Fruit fly (Drosophila melanogaster): ENCODE measurements around the gene CG16820.

CG16820 gene

DNA sequence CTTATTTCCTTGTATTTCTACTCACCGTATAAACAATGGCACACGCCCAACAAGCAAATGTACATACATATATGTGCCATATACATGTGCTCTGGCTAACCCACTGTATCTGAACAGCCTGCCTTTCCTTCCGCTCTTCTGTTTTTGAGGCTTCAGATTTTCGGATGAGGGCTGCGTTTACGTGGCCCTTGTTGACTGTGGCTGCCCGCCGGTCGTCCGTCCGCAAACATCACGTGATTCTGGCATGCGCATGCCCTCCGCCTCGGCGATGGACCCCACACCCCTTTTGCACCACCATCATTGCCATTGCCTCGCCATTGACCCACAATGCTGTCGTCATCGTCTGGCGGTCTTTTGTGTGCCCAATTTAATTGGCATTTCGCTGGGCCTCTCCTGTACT lies 40.8 kb upstream of the CG16820 start (continued):
- TF ChIP-seq onecut (GFP tag; IDR thresholded peaks at IDR 0.05) (peak; percentile 54), tap (tag; optimal IDR thresholded peaks at IDR 0.05) (no peak), sens (GFP tag) (peak; percentile 57), zf30C (GFP tag; optimal IDR thresholded peaks at IDR 0.05) (no peak), croc (GFP tag; conservative IDR thresholded peaks at IDR 0.05) (no peak), ken (GFP tag; IDR thresholded peaks at IDR 0.05) (no peak), CG8359 (GFP tag; optimal IDR thresholded peaks at IDR 0.05; ENCODE audit: borderline replicate concordance) (no peak), NFAT (GFP tag; IDR thresholded peaks at IDR 0.05) (no peak), br (optimal IDR thresholded peaks at IDR 0.05) (no peak), gro (GFP tag; optimal IDR thresholded peaks at IDR 0.05) (no peak), maf-S (GFP tag; optimal IDR thresholded peaks at IDR 0.05) (no peak), Atf3 (GFP tag; optimal IDR thresholded peaks at IDR 0.05) (peak; percentile 44), CG30403 (GFP tag; optimal IDR thresholded peaks at IDR 0.05) (no peak), CG13123 (GFP tag; optimal IDR thresholded peaks at IDR 0.05) (no peak), Bteb2 (GFP tag; optimal IDR thresholded peaks at IDR 0.05) (no peak), CG10654 (GFP tag; optimal IDR thresholded peaks at IDR 0.05) (no peak), scrt (GFP tag; optimal IDR thresholded peaks at IDR 0.05) (peak; percentile 44), fd64A (GFP tag; optimal IDR thresholded peaks at IDR 0.05) (peak; percentile 5), exex (tag; optimal IDR thresholded peaks at IDR 0.05) (no peak), unpg (GFP tag; optimal IDR thresholded peaks at IDR 0.05) (peak; percentile 5), Aef1 (GFP tag; IDR thresholded peaks at IDR 0.05) (no peak), CG17328 (GFP tag; IDR thresholded peaks at IDR 0.05) (peak; percentile 52; the same call in 1 of the 2 replicates), esg (GFP tag; conservative IDR thresholded peaks at IDR 0.05) (no peak), CG15011 (GFP tag; optimal IDR thresholded peaks at IDR 0.05) (no peak), CG5245 (GFP tag; optimal IDR thresholded peaks at IDR 0.05) (no peak), amos (GFP tag; IDR thresholded peaks at IDR 0.05; ENCODE audit: partially characterized antibody) (no peak), CG17361 (GFP tag; IDR thresholded peaks at IDR 0.05) (no peak), CG34376 (GFP tag; optimal IDR thresholded peaks at IDR 0.05) (no peak), CG3407 (GFP tag; optimal IDR thresholded peaks at IDR 0.05) (peak; percentile 7), Elba2 (GFP tag; optimal IDR thresholded peaks at IDR 0.05) (no peak), mld (GFP tag; IDR thresholded peaks at IDR 0.05; ENCODE audit: partially characterized antibody) (no peak), twi (tag; optimal IDR thresholded peaks at IDR 0.05) (peak; percentile 46), trem (tag; optimal IDR thresholded peaks at IDR 0.05) (no peak), Sox102F (GFP tag; optimal IDR thresholded peaks at IDR 0.05) (peak; percentile 14), ind (GFP tag; optimal IDR thresholded peaks at IDR 0.05) (no peak), CG2120 (GFP tag; optimal IDR thresholded peaks at IDR 0.05) (peak; percentile 5), CG10979 (tag; optimal IDR thresholded peaks at IDR 0.05) (no peak), knrl (GFP tag; IDR thresholded peaks at IDR 0.05; ENCODE audit: partially characterized antibody) (no peak), CG11085 (GFP tag; IDR thresholded peaks at IDR 0.05) (no peak), lmd (GFP tag; IDR thresholded peaks at IDR 0.05) (no peak), Jarid2 (GFP tag; optimal IDR thresholded peaks at IDR 0.05) (no peak), Gsc (GFP tag; IDR thresholded peaks at IDR 0.05) (no peak), Bgb (GFP tag; IDR thresholded peaks at IDR 0.05; ENCODE audit: partially characterized antibody) (no peak), CG7357 (GFP tag; IDR thresholded peaks at IDR 0.05) (no peak), ERR (GFP tag; optimal IDR thresholded peaks at IDR 0.05) (peak; percentile 23), CG4854 (GFP tag; optimal IDR thresholded peaks at IDR 0.05) (no peak), Oli (tag; optimal IDR thresholded peaks at IDR 0.05) (no peak), C15 (GFP tag; IDR thresholded peaks at IDR 0.05) (no peak), CG12236 (GFP tag; optimal IDR thresholded peaks at IDR 0.05) (no peak), Antp (GFP tag; optimal IDR thresholded peaks at IDR 0.05) (peak; percentile 12), CG9437 (GFP tag; optimal IDR thresholded peaks at IDR 0.05) (no peak), Doc2 (GFP tag; IDR thresholded peaks at IDR 0.05) (no peak), eve (GFP tag; optimal IDR thresholded peaks at IDR 0.05) (no peak)

All from whole organism, embryonic.